Fruit fly (Drosophila melanogaster) whole organism, larva: Measurements from ENCODE around the gene CG46335.
A peak's percentile ranks its signal among the peaks of the same experiment; 100 is the strongest.

Experiments used
- noc ChIP-seq: fragments of 200-800 bp; sonication (Bioruptor generic); optimal IDR thresholded peaks from 3 replicates; lab custom pipeline; 2019; ENCODE audit warnings: missing biosample characterization, mild to moderate bottlenecking, missing genetic modification characterization, moderate library complexity

CG46335 gene

dm6 chr3R:27368617-27369016, at the start of gene CG46335:
Gene CG46335 (minus strand): TSS chr3R:27368717.
- no peak for TF ChIP-seq noc (tag; lab: Kevin White, UChicago)

dm6 chr3R:27415303-27415702, 46.8 kb upstream of the CG46335 start:
- no peak for TF ChIP-seq noc (tag; lab: Kevin White, UChicago)

- TF ChIP-seq noc (tag; lab: Kevin White, UChicago), result no peak
These were observed 44.7 kb upstream of the CG46335 start for dm6 chr3R:27413214-27413613.

- TF ChIP-seq noc (tag; lab: Kevin White, UChicago), result no peak
These were observed 40.2 kb upstream of the CG46335 start for dm6 chr3R:27408683-27409082.

dm6 chr3R:27407049-27407448, 38.5 kb upstream of the CG46335 start:
- peak; percentile 69 for TF ChIP-seq noc (tag; lab: Kevin White, UChicago)

- TF ChIP-seq noc (tag; lab: Kevin White, UChicago), result no peak
These were observed 28.2 kb downstream of the CG46335 start, which contains the start of gene CG42534 for dm6 chr3R:27340322-27340721. Gene CG42534 (plus strand): TSS chr3R:27340622.

- TF ChIP-seq noc (tag; lab: Kevin White, UChicago), result no peak
These were observed 37.7 kb downstream of the CG46335 start, which contains the start of gene CG3330 for dm6 chr3R:27330782-27331181. Gene CG3330 (minus strand): TSS chr3R:27330882.

- no peak for TF ChIP-seq noc (tag; lab: Kevin White, UChicago)
These were observed 46.3 kb downstream of the CG46335 start, which contains the start of gene CG3339 for dm6 chr3R:27322225-27322624. Gene CG3339 (minus strand): TSS chr3R:27322325.
